Fruit fly (Drosophila melanogaster): ENCODE measurements around the gene CG3213.

Gene CG3213

DNA sequence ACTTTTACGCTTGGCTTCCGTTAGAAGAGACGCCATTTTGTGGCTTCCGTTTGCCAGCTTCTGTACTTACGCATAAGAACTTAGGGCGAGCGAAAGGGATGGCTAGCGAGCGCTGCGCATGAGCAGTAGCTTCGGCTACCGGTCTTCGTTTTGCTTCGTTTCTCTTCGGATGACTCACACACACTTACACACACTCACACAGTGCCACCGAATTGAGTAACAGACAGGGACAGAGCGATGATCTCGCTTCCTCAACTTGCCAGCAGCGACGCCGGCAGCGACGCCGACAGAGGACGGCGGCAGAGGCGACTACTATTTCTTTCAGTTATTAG, 19.9 kb upstream of the CG3213 start (continued):
- no peak for TF ChIP-seq dmrt11E (tag; optimal IDR thresholded peaks at IDR 0.05)
- 0 out of 4 replicates have a peak, but pooled peaks have one; percentile 11 for TF ChIP-seq chinmo (GFP tag; IDR thresholded peaks at IDR 0.05; ENCODE audit: partially characterized antibody)
- peak in 1 of 2 experiments; percentile 9 for TF ChIP-seq Pdp1 (GFP tag; optimal IDR thresholded peaks at IDR 0.05)
- TF ChIP-seq Rfx (GFP tag; IDR thresholded peaks at IDR 0.05) = 0 out of 2 replicates have a peak, but pooled peaks have one; percentile 4
- TF ChIP-seq cg (GFP tag; optimal IDR thresholded peaks at IDR 0.05) = peak; percentile 72
- no peak for TF ChIP-seq Sox100B (GFP tag; optimal IDR thresholded peaks at IDR 0.05)
- peak; percentile 69 for TF ChIP-seq CG1832 (GFP tag; optimal IDR thresholded peaks at IDR 0.05)
- TF ChIP-seq Adf1 (GFP tag; IDR thresholded peaks at IDR 0.05) = peak; percentile 88
- TF ChIP-seq z (GFP tag; IDR thresholded peaks at IDR 0.05) = peak; percentile 95
- TF ChIP-seq ara (GFP tag; IDR thresholded peaks at IDR 0.05) = 0 out of 2 replicates have a peak, but pooled peaks have one; percentile 14
- peak; percentile 91 for TF ChIP-seq odd (GFP tag; optimal IDR thresholded peaks at IDR 0.05)
- 0 out of 2 replicates have a peak, but pooled peaks have one; percentile 9 for TF ChIP-seq vvl (GFP tag; IDR thresholded peaks at IDR 0.05)
- 0 out of 2 replicates have a peak, but pooled peaks have one; percentile 27 for TF ChIP-seq CG4360 (GFP tag; IDR thresholded peaks at IDR 0.05)
- peak; percentile 15 for TF ChIP-seq Nf-YC (tag; optimal IDR thresholded peaks at IDR 0.05)
- TF ChIP-seq CG8478 (optimal IDR thresholded peaks at IDR 0.05) = peak; percentile 62

dm6 chr2L:3538564-3539411, 19.3 kb upstream of the CG3213 start, which contains the start of gene drm:
Gene drm, plus strand, starts transcription at chr2L:3539247.
- peak; percentile 95 for TF ChIP-seq sob (GFP tag; IDR thresholded peaks at IDR 0.05)
- peak; percentile 83 for TF ChIP-seq Kr (GFP tag; optimal IDR thresholded peaks at IDR 0.05)
- no peak for TF ChIP-seq fd96Cb (tag; optimal IDR thresholded peaks at IDR 0.05)
- TF ChIP-seq stc (GFP tag; IDR thresholded peaks at IDR 0.05) = no peak
- no peak for TF ChIP-seq NK7.1 (GFP tag; optimal IDR thresholded peaks at IDR 0.05)
- TF ChIP-seq CG32772 (GFP tag; IDR thresholded peaks at IDR 0.05) = peak; percentile 8; the same call in 1 of the 2 replicates
- TF ChIP-seq vfl (GFP tag; optimal IDR thresholded peaks at IDR 0.05) = no peak
- no peak for TF ChIP-seq H15 (GFP tag; IDR thresholded peaks at IDR 0.05)
- peak; percentile 38 for TF ChIP-seq abd-A (tag; optimal IDR thresholded peaks at IDR 0.05)
- peak; percentile 43 for TF ChIP-seq Deaf1 (tag; optimal IDR thresholded peaks at IDR 0.05)
- peak; percentile 65 for TF ChIP-seq Nf-YA (GFP tag; IDR thresholded peaks at IDR 0.05)
- no peak for TF ChIP-seq CG14014 (GFP tag; IDR thresholded peaks at IDR 0.05)
- peak; percentile 14 for TF ChIP-seq CoRest (tag; optimal IDR thresholded peaks at IDR 0.05)
- no peak for TF ChIP-seq CG2712 (tag; optimal IDR thresholded peaks at IDR 0.05)
- TF ChIP-seq CG12155 (GFP tag; optimal IDR thresholded peaks at IDR 0.05) = no peak
- TF ChIP-seq crol (GFP tag; IDR thresholded peaks at IDR 0.05) = no peak
- TF ChIP-seq CG10321 (GFP tag; IDR thresholded peaks at IDR 0.05) = peak; percentile 97
- peak; percentile 89 to 92 for TF ChIP-seq Trl (optimal IDR thresholded peaks at IDR 0.05)
- no peak for TF ChIP-seq Trl (GFP tag; optimal IDR thresholded peaks at IDR 0.05)
- TF ChIP-seq B-H1 (GFP tag; IDR thresholded peaks at IDR 0.05) = no peak
- peak; percentile 23 for TF ChIP-seq Abd-B (GFP tag; optimal IDR thresholded peaks at IDR 0.05)
- peak; percentile 53 for TF ChIP-seq Jarid2 (GFP tag; optimal IDR thresholded peaks at IDR 0.05)
- peak; percentile 25 for TF ChIP-seq CG13624 (GFP tag; optimal IDR thresholded peaks at IDR 0.05)
- no peak for TF ChIP-seq Meics (GFP tag; optimal IDR thresholded peaks at IDR 0.05)
- peak; percentile 34 for TF ChIP-seq cad (GFP tag; optimal IDR thresholded peaks at IDR 0.05)
- TF ChIP-seq CG16813 (GFP tag; IDR thresholded peaks at IDR 0.05; ENCODE audit: partially characterized antibody) = 0 out of 3 replicates have a peak, but pooled peaks have one; percentile 37
- TF ChIP-seq CG1832 (GFP tag; optimal IDR thresholded peaks at IDR 0.05) = peak; percentile 95
- 0 out of 3 replicates have a peak, but pooled peaks have one; percentile 61 for TF ChIP-seq hb (GFP tag; IDR thresholded peaks at IDR 0.05; ENCODE audit: partially characterized antibody)
- TF ChIP-seq HLH4C (GFP tag; IDR thresholded peaks at IDR 0.05; ENCODE audit: partially characterized antibody) = 0 out of 3 replicates have a peak, but pooled peaks have one; percentile 32
- TF ChIP-seq CG14965 (GFP tag; optimal IDR thresholded peaks at IDR 0.05; ENCODE audit: borderline replicate concordance) = no peak
- peak; percentile 36 for TF ChIP-seq jing (GFP tag; optimal IDR thresholded peaks at IDR 0.05)
- TF ChIP-seq al (GFP tag; IDR thresholded peaks at IDR 0.05) = no peak
- TF ChIP-seq vvl (GFP tag; IDR thresholded peaks at IDR 0.05) = peak; percentile 67
- TF ChIP-seq sens (GFP tag) = peak; percentile 27
- peak; percentile 24 for TF ChIP-seq yki (optimal IDR thresholded peaks at IDR 0.05)
- no peak for TF ChIP-seq crp (GFP tag; optimal IDR thresholded peaks at IDR 0.05)

Data from whole organism, embryonic.